Fruit fly (Drosophila melanogaster) whole organism, embryonic: ENCODE results near the gene CG7342.

Experiments
- Atf3 ChIP-seq: fragments of 200-800 bp; sonication (Bioruptor generic); optimal IDR thresholded peaks from 3 replicates; lab custom pipeline; 2016; ENCODE audit warnings: missing biosample characterization, missing genetic modification characterization
- CG12236 ChIP-seq: fragments of 200-800 bp; sonication (Bioruptor generic); optimal IDR thresholded peaks from 2 replicates; lab custom pipeline; 2016; ENCODE audit warnings: missing biosample characterization, missing genetic modification characterization
- CG12299 ChIP-seq: fragments of 200-800 bp; sonication (Bioruptor generic); optimal IDR thresholded peaks from 2 replicates; lab custom pipeline; 2018; ENCODE audit warnings: missing biosample characterization, mild to moderate bottlenecking, missing genetic modification characterization
- CG14050 ChIP-seq: fragments of 200-800 bp; sonication (Bioruptor generic); IDR thresholded peaks from 3 replicates; pipeline ENCODE4 v1.3.6; 2022; ENCODE audit warnings: missing biosample characterization, missing genetic modification characterization
- CG15073 ChIP-seq: fragments of 200-800 bp; sonication (Bioruptor generic); optimal IDR thresholded peaks from 2 replicates; lab custom pipeline; 2016; ENCODE audit warnings: missing biosample characterization, missing genetic modification characterization
- CG1602 ChIP-seq: fragments of 200-800 bp; sonication (Bioruptor generic); optimal IDR thresholded peaks from 3 replicates; lab custom pipeline; 2016; ENCODE audit warnings: missing biosample characterization, missing genetic modification characterization
- CG16815 ChIP-seq: fragments of 200-800 bp; sonication (Bioruptor generic); optimal IDR thresholded peaks from 3 replicates; lab custom pipeline; 2017; ENCODE audit warnings: missing biosample characterization, mild to moderate bottlenecking, missing genetic modification characterization
- CG16863 ChIP-seq: fragments of 200-800 bp; sonication (Bioruptor generic); optimal IDR thresholded peaks from 3 replicates; lab custom pipeline; 2016; ENCODE audit warnings: missing biosample characterization, missing genetic modification characterization
- CG4360 ChIP-seq: fragments of 200-800 bp; sonication (Bioruptor generic); IDR thresholded peaks from 2 replicates; pipeline ENCODE4 v1.3.6; 2022; ENCODE audit warnings: missing biosample characterization, missing genetic modification characterization
- CG4424 ChIP-seq: fragments of 200-800 bp; sonication (Bioruptor generic); optimal IDR thresholded peaks from 3 replicates; lab custom pipeline; 2016; ENCODE audit warnings: missing biosample characterization, missing genetic modification characterization
- CG6854 ChIP-seq: fragments of 200-800 bp; sonication (Bioruptor generic); optimal IDR thresholded peaks from 3 replicates; lab custom pipeline; 2017; ENCODE audit warnings: missing biosample characterization, mild to moderate bottlenecking, missing genetic modification characterization
- CG7372 ChIP-seq: fragments of 200-800 bp; sonication (Bioruptor generic); IDR thresholded peaks from 2 replicates; pipeline ENCODE4 v1.3.6; 2022; ENCODE audit warnings: missing biosample characterization, missing genetic modification characterization
- CG7987 ChIP-seq: fragments of 200-800 bp; sonication (Bioruptor generic); optimal IDR thresholded peaks from 2 replicates; lab custom pipeline; 2018; ENCODE audit warnings: missing biosample characterization, mild to moderate bottlenecking, missing genetic modification characterization, moderate library complexity
- CG8478 ChIP-seq: fragments of >200 bp; optimal IDR thresholded peaks from 2 replicates; lab custom pipeline; 2018
- Chrac-16 ChIP-seq: fragments of 200-800 bp; sonication (Bioruptor generic); optimal IDR thresholded peaks from 3 replicates; lab custom pipeline; 2016; ENCODE audit warnings: missing biosample characterization, missing genetic modification characterization
- D19B ChIP-seq: fragments of 200-800 bp; sonication (Bioruptor generic); optimal IDR thresholded peaks from 2 replicates; lab custom pipeline; 2017; ENCODE audit warnings: missing biosample characterization, mild to moderate bottlenecking, missing genetic modification characterization
- Doc2 ChIP-seq: fragments of 200-800 bp; sonication (Bioruptor generic); IDR thresholded peaks from 2 replicates; pipeline ENCODE4 v1.3.6; 2022; ENCODE audit warnings: missing biosample characterization, missing genetic modification characterization
- Drgx ChIP-seq: fragments of 200-800 bp; sonication (Bioruptor generic); IDR thresholded peaks from 2 replicates; pipeline ENCODE4 v1.3.6; 2022; ENCODE audit warnings: missing biosample characterization, missing genetic modification characterization
- Ets65A ChIP-seq: fragments of 200-800 bp; sonication (Bioruptor generic); peaks from one replicate; lab custom pipeline; 2016; ENCODE audit warnings: missing biosample characterization, missing genetic modification characterization
- Fer2 ChIP-seq: fragments of 200-800 bp; sonication (Bioruptor generic); optimal IDR thresholded peaks from 2 replicates; lab custom pipeline; 2018; ENCODE audit warnings: missing biosample characterization, mild to moderate bottlenecking, missing genetic modification characterization, moderate library complexity
- H2.0 ChIP-seq: fragments of 200-800 bp; sonication (Bioruptor generic); IDR thresholded peaks from 2 replicates; pipeline ENCODE4 v1.3.6; 2022; ENCODE audit warnings: missing biosample characterization, missing genetic modification characterization
- HLH4C ChIP-seq: fragments of 200-800 bp; sonication (Bioruptor generic); IDR thresholded peaks from 3 replicates; pipeline ENCODE4 v1.3.6; 2022; ENCODE audit warnings: missing biosample characterization, missing genetic modification characterization; ENCODE audit not compliant: partially characterized antibody
- Hr3 ChIP-seq: fragments of 200-800 bp; sonication (Bioruptor generic); optimal IDR thresholded peaks from 3 replicates; lab custom pipeline; 2016; ENCODE audit warnings: missing biosample characterization, missing genetic modification characterization
- MTF-1 ChIP-seq: fragments of 200-800 bp; sonication (Bioruptor generic); optimal IDR thresholded peaks from 2 replicates; lab custom pipeline; 2018; ENCODE audit warnings: missing biosample characterization, mild to moderate bottlenecking, missing genetic modification characterization, borderline replicate concordance
- Neu2 ChIP-seq: fragments of 200-800 bp; sonication (Bioruptor generic); optimal IDR thresholded peaks from 3 replicates; lab custom pipeline; 2016; ENCODE audit warnings: missing biosample characterization, missing genetic modification characterization, borderline replicate concordance
- Ravus ChIP-seq: fragments of 200-800 bp; sonication (Bioruptor generic); IDR thresholded peaks from 2 replicates; pipeline ENCODE4 v1.3.6; 2022; ENCODE audit warnings: missing biosample characterization, missing genetic modification characterization
- Sox102F ChIP-seq: fragments of 200-800 bp; sonication (Bioruptor generic); optimal IDR thresholded peaks from 2 replicates; lab custom pipeline; 2018; ENCODE audit warnings: missing biosample characterization, mild to moderate bottlenecking, missing genetic modification characterization, moderate library complexity
- TFAM ChIP-seq: fragments of 200-800 bp; sonication (Bioruptor generic); optimal IDR thresholded peaks from 2 replicates; lab custom pipeline; 2017; ENCODE audit warnings: missing biosample characterization, missing genetic modification characterization, inconsistent platforms
- Trl ChIP-seq, 3 experiments: fragments of >200 bp in 2 of 3; fragments of 200-800 bp in 1 of 3; sonication (Bioruptor generic) in 1 of 3; optimal IDR thresholded peaks; 2 replicates in 1 of 3; 3 replicates in 2 of 3; lab custom pipeline; 2016 to 2017; ENCODE audit warnings: missing biosample characterization in 1 of 3, missing genetic modification characterization in 1 of 3
- al ChIP-seq: fragments of 200-800 bp; sonication (Bioruptor generic); IDR thresholded peaks from 2 replicates; pipeline ENCODE4 v1.3.6; 2022; ENCODE audit warnings: missing biosample characterization, missing genetic modification characterization
- bigmax ChIP-seq: fragments of 200-800 bp; sonication (Bioruptor generic); optimal IDR thresholded peaks from 2 replicates; lab custom pipeline; 2018; ENCODE audit warnings: missing biosample characterization, mild to moderate bottlenecking, missing genetic modification characterization
- cg ChIP-seq: fragments of 200-800 bp; sonication (Bioruptor generic); optimal IDR thresholded peaks from 3 replicates; lab custom pipeline; 2019; ENCODE audit warnings: missing biosample characterization, mild to moderate bottlenecking, missing genetic modification characterization, moderate library complexity
- chinmo ChIP-seq: fragments of 200-800 bp; sonication (Bioruptor generic); IDR thresholded peaks from 4 replicates; pipeline ENCODE4 v1.3.6; 2022; ENCODE audit warnings: missing biosample characterization, missing genetic modification characterization; ENCODE audit not compliant: partially characterized antibody
- croc ChIP-seq: fragments of 200-800 bp; sonication (Bioruptor generic); conservative IDR thresholded peaks from 3 replicates; pipeline ENCODE4 v1.3.6; 2022; ENCODE audit warnings: missing biosample characterization, missing genetic modification characterization
- esg ChIP-seq: fragments of 200-800 bp; sonication (Bioruptor generic); conservative IDR thresholded peaks from 2 replicates; pipeline ENCODE4 v1.3.6; 2022; ENCODE audit warnings: missing biosample characterization, missing genetic modification characterization
- ewg ChIP-seq: fragments of 200-800 bp; sonication (Bioruptor generic); optimal IDR thresholded peaks from 3 replicates; lab custom pipeline; 2017; ENCODE audit warnings: mild to moderate bottlenecking, missing biosample characterization, missing genetic modification reagents, missing genetic modification characterization
- gro ChIP-seq: fragments of 200-800 bp; sonication (Bioruptor generic); optimal IDR thresholded peaks from 2 replicates; lab custom pipeline; 2016; ENCODE audit warnings: missing biosample characterization, missing genetic modification characterization
- h ChIP-seq: fragments of >200 bp; optimal IDR thresholded peaks from 2 replicates; lab custom pipeline; 2017
- ham ChIP-seq: fragments of 200-800 bp; sonication (Bioruptor generic); IDR thresholded peaks from 2 replicates; pipeline ENCODE4 v1.3.6; 2022; ENCODE audit warnings: missing biosample characterization, missing genetic modification characterization
- jumu ChIP-seq: fragments of 200-800 bp; sonication (Bioruptor generic); optimal IDR thresholded peaks from 3 replicates; lab custom pipeline; 2016; ENCODE audit warnings: missing biosample characterization, missing genetic modification characterization
- mld ChIP-seq: fragments of 200-800 bp; sonication (Bioruptor generic); IDR thresholded peaks from 3 replicates; pipeline ENCODE4 v1.3.6; 2022; ENCODE audit warnings: missing biosample characterization, missing genetic modification characterization; ENCODE audit not compliant: partially characterized antibody
- nau ChIP-seq: fragments of 200-800 bp; sonication (Bioruptor generic); optimal IDR thresholded peaks from 3 replicates; lab custom pipeline; 2017; ENCODE audit warnings: missing biosample characterization, mild to moderate bottlenecking, missing genetic modification characterization, missing genetic modification reagents
- nerfin-1 ChIP-seq: fragments of 200-800 bp; sonication (Bioruptor generic); optimal IDR thresholded peaks from 3 replicates; lab custom pipeline; 2019; ENCODE audit warnings: missing biosample characterization, mild to moderate bottlenecking, missing genetic modification characterization, moderate library complexity
- pita ChIP-seq: fragments of 200-800 bp; sonication (Bioruptor generic); optimal IDR thresholded peaks from 2 replicates; lab custom pipeline; 2017; ENCODE audit warnings: missing biosample characterization, mild to moderate bottlenecking, missing genetic modification characterization
- pzg ChIP-seq: fragments of 200-800 bp; sonication (Bioruptor generic); optimal IDR thresholded peaks from 3 replicates; lab custom pipeline; 2018; ENCODE audit warnings: missing biosample characterization, mild to moderate bottlenecking, missing genetic modification characterization, moderate library complexity
- sr ChIP-seq: fragments of 200-800 bp; sonication (Bioruptor generic); IDR thresholded peaks from 3 replicates; pipeline ENCODE4 v1.3.6; 2022; ENCODE audit warnings: missing biosample characterization, missing genetic modification characterization
- sug ChIP-seq: fragments of 200-800 bp; optimal IDR thresholded peaks from 2 replicates; lab custom pipeline; 2019; ENCODE audit warnings: missing biosample characterization, mild to moderate bottlenecking, missing genetic modification characterization, moderate library complexity
- tio ChIP-seq: fragments of 200-800 bp; sonication (Bioruptor generic); optimal IDR thresholded peaks from 2 replicates; lab custom pipeline; 2017; ENCODE audit warnings: missing biosample characterization, missing genetic modification characterization, inconsistent platforms
- vvl ChIP-seq: fragments of 200-800 bp; sonication (Bioruptor generic); IDR thresholded peaks from 2 replicates; pipeline ENCODE4 v1.3.6; 2022; ENCODE audit warnings: missing biosample characterization, missing genetic modification characterization
- zen2 ChIP-seq: fragments of 200-800 bp; sonication (Bioruptor generic); IDR thresholded peaks from 3 replicates; pipeline ENCODE4 v1.3.6; 2022; ENCODE audit warnings: missing biosample characterization, missing genetic modification characterization; ENCODE audit not compliant: partially characterized antibody

CG7342 gene

DNA sequence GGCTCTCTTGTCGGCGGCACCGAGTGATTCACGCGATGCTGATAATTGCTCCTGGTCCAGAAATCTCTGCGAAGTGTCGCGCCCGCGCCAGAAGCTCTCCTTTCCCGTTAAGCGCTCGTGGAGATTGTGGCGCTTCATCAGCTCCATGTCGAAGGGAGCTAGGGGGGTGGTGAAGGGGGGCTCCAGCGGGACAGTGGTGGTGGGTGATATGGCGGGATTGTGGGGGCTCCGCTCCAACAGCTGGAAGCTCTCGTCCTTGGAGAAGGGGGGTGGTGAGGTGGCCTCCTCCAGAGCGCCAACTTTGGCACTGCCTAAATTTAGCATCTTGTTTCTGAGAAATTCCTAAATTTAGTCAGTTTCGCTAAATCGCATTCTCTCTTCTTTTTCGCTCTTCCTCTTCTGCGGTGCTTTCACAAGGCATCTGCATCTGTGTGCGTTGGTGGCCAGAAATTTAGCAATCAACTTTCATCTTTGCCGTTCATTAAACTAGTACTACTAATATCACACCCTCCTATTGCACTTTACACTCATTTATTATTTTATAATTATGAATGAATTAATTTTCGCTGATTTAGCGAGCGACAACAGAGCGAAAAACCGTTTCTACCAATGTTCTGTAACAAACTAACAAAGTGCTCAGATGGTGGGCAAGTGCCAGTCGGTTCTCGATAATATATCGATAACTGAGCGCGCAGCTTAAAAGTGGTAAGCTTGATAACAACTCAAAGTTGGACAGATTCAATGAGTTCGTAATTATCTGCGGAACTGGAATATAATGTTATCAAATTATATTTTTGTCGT is 39.1 kb downstream of the CG7342 start, which contains the start of gene subdued:
subdued (minus strand) TSS at position 631 of the 801 bp plus-strand sequence.
- TF ChIP-seq CG7987 (no peak), Sox102F (no peak), CG16863 (GFP tag; lab: Kevin White, UChicago) (no peak), CG1602 (no peak), sr (no peak), Doc2 (no peak), Chrac-16 (GFP tag; lab: Kevin White, UChicago) (no peak), Drgx (GFP tag; lab: Robert Waterston, UW) (no peak), jumu (GFP tag; lab: Kevin White, UChicago) (no peak), MTF-1 (GFP tag; lab: Kevin White, UChicago) (no peak), HLH4C (GFP tag; lab: Robert Waterston, UW) (peak; percentile 65), tio (GFP tag; lab: Kevin White, UChicago) (no peak), vvl (GFP tag; lab: Robert Waterston, UW) (no peak), croc (GFP tag; lab: Robert Waterston, UW) (0 out of 3 replicates have a peak, but pooled peaks have one; percentile 8), CG12236 (GFP tag; lab: Kevin White, UChicago) (no peak), chinmo (GFP tag; lab: Robert Waterston, UW) (0 out of 4 replicates have a peak, but pooled peaks have one; percentile 30), Atf3 (no peak), pita (no peak), pzg (peak; percentile 11), cg (GFP tag; lab: Kevin White, UChicago) (peak; percentile 55), Fer2 (no peak), h (lab: Kevin White, UChicago) (no peak), TFAM (GFP tag; lab: Kevin White, UChicago) (no peak), Neu2 (GFP tag; lab: Kevin White, UChicago) (no peak), Hr3 (GFP tag; lab: Kevin White, UChicago) (no peak), ewg (no peak), CG16815 (GFP tag; lab: Kevin White, UChicago) (no peak), Trl (optimal IDR thresholded peaks at IDR 0.05; lab: Kevin White, UChicago) (peak in 1 of 2 experiments; percentile 20), Trl (GFP tag; optimal IDR thresholded peaks at IDR 0.05; lab: Kevin White, UChicago) (no peak), CG14050 (GFP tag; lab: Robert Waterston, UW) (no peak), sug (tag; lab: Kevin White, UChicago) (peak; percentile 32), D19B (no peak), ham (GFP tag; lab: Robert Waterston, UW) (no peak), mld (GFP tag; lab: Robert Waterston, UW) (no peak), CG4360 (GFP tag; lab: Robert Waterston, UW) (no peak), CG6854 (no peak), CG7372 (no peak), CG4424 (no peak), gro (GFP tag; lab: Kevin White, UChicago) (no peak), nerfin-1 (tag; lab: Kevin White, UChicago) (no peak), Ets65A (GFP tag; lab: Kevin White, UChicago) (no peak), CG8478 (lab: Kevin White, UChicago) (no peak), CG12299 (tag; lab: Kevin White, UChicago) (no peak), al (GFP tag; lab: Robert Waterston, UW) (no peak), bigmax (GFP tag; lab: Kevin White, UChicago) (no peak), H2.0 (no peak), Ravus (no peak), esg (no peak), nau (no peak), zen2 (GFP tag; lab: Robert Waterston, UW) (no peak; the same call in 2 of the 3 replicates), CG15073 (GFP tag; lab: Kevin White, UChicago) (no peak)
